Fruit fly (Drosophila melanogaster) whole organism, adult: ENCODE measurements around the gene CG3473.

Experiments used
- CG11617 ChIP-seq: fragments of 200-800 bp; sonication (Bioruptor generic); optimal IDR thresholded peaks from 2 replicates; lab custom pipeline; 2017; ENCODE audit warnings: mild to moderate bottlenecking, missing biosample characterization, missing genetic modification reagents, missing genetic modification characterization
- CG1620 ChIP-seq: fragments of 200-800 bp; sonication (Bioruptor generic); optimal IDR thresholded peaks from 2 replicates; lab custom pipeline; 2016; ENCODE audit warnings: missing biosample characterization, missing genetic modification characterization
- CG5204 ChIP-seq: fragments of 200-800 bp; sonication (Bioruptor generic); optimal IDR thresholded peaks from 2 replicates; lab custom pipeline; 2016; ENCODE audit warnings: missing biosample characterization, missing genetic modification characterization
- CG7101 ChIP-seq: fragments of 200-800 bp; sonication (Bioruptor generic); optimal IDR thresholded peaks from 2 replicates; lab custom pipeline; 2018; ENCODE audit warnings: missing biosample characterization, mild to moderate bottlenecking, missing genetic modification characterization, moderate library complexity
- Clk ChIP-seq: fragments of 200-800 bp; sonication (Bioruptor generic); optimal IDR thresholded peaks from 2 replicates; lab custom pipeline; 2017; ENCODE audit warnings: missing biosample characterization, missing genetic modification characterization
- Crg-1 ChIP-seq: fragments of 200-800 bp; sonication (Bioruptor generic); optimal IDR thresholded peaks from 2 replicates; lab custom pipeline; 2016; ENCODE audit warnings: missing biosample characterization, missing genetic modification characterization
- cnc ChIP-seq, 2 experiments: fragments of >200 bp; optimal IDR thresholded peaks; 2 replicates each; lab custom pipeline; 2017
- kay ChIP-seq: fragments of 200-800 bp; sonication (Bioruptor generic); peaks from one replicate; lab custom pipeline; 2016; ENCODE audit warnings: missing biosample characterization, missing genetic modification characterization, borderline replicate concordance
- pad ChIP-seq: fragments of 200-800 bp; sonication (Bioruptor generic); optimal IDR thresholded peaks from 3 replicates; lab custom pipeline; 2017; ENCODE audit warnings: missing biosample characterization, missing genetic modification characterization, mild to moderate bottlenecking, moderate library complexity, missing genetic modification reagents
- tj ChIP-seq: fragments of 200-800 bp; sonication (Bioruptor generic); optimal IDR thresholded peaks from 3 replicates; lab custom pipeline; 2017; ENCODE audit warnings: missing biosample characterization, mild to moderate bottlenecking, missing genetic modification characterization, moderate library complexity

dm6 chr2L:14532822-14533336, 30.6 kb downstream of the CG3473 start:
- no peak for TF ChIP-seq kay
- TF ChIP-seq pad (GFP tag; lab: Kevin White, UChicago): no peak
- no peak for TF ChIP-seq CG5204 (GFP tag; lab: Kevin White, UChicago)
- TF ChIP-seq Clk (GFP tag; lab: Kevin White, UChicago): no peak
- no peak for TF ChIP-seq cnc (optimal IDR thresholded peaks at IDR 0.05; lab: Kevin White, UChicago)
- TF ChIP-seq Crg-1 (GFP tag; lab: Kevin White, UChicago): no peak
- no peak for TF ChIP-seq CG11617 (GFP tag; lab: Kevin White, UChicago)
- TF ChIP-seq tj: no peak
- TF ChIP-seq CG7101 (tag; lab: Kevin White, UChicago): no peak
- no peak for TF ChIP-seq CG1620
